Fruit fly (Drosophila melanogaster) whole organism, pupa: ENCODE data around the gene CG15695.

Source experiments
- CG10348 ChIP-seq: fragments of 200-800 bp; sonication (Bioruptor generic); IDR thresholded peaks from 2 replicates; pipeline ENCODE4 v1.3.6; 2022; ENCODE audit warnings: missing biosample characterization, missing genetic modification characterization
- CG12605 ChIP-seq: fragments of 200-800 bp; sonication (Bioruptor generic); IDR thresholded peaks from 2 replicates; pipeline ENCODE4 v1.3.6; 2022; ENCODE audit warnings: missing biosample characterization, missing genetic modification characterization
- CG13204 ChIP-seq: fragments of 200-800 bp; sonication (Bioruptor generic); optimal IDR thresholded peaks from 2 replicates; lab custom pipeline; 2018; ENCODE audit warnings: missing biosample characterization, mild to moderate bottlenecking, missing genetic modification characterization, moderate library complexity
- CG14655 ChIP-seq: fragments of 200-800 bp; sonication (Bioruptor generic); optimal IDR thresholded peaks from 3 replicates; lab custom pipeline; 2017; ENCODE audit warnings: mild to moderate bottlenecking, missing biosample characterization, missing genetic modification reagents, missing genetic modification characterization
- CG15710 ChIP-seq: fragments of 200-800 bp; sonication (Bioruptor generic); optimal IDR thresholded peaks from 2 replicates; lab custom pipeline; 2018; ENCODE audit warnings: missing biosample characterization, mild to moderate bottlenecking, missing genetic modification characterization, moderate library complexity
- CG17806 ChIP-seq: fragments of 200-800 bp; sonication (Bioruptor generic); optimal IDR thresholded peaks from 2 replicates; lab custom pipeline; 2018; ENCODE audit warnings: missing biosample characterization, mild to moderate bottlenecking, missing genetic modification characterization, moderate library complexity
- CG32121 ChIP-seq: fragments of 200-800 bp; sonication (Bioruptor generic); IDR thresholded peaks from 2 replicates; pipeline ENCODE4 v1.3.6; 2022; ENCODE audit warnings: missing biosample characterization, missing genetic modification characterization
- CG34367 ChIP-seq: fragments of 200-800 bp; sonication (Bioruptor generic); optimal IDR thresholded peaks from 2 replicates; lab custom pipeline; 2018; ENCODE audit warnings: missing biosample characterization, mild to moderate bottlenecking, missing genetic modification characterization
- CG4496 ChIP-seq: fragments of 200-800 bp; sonication (Bioruptor generic); IDR thresholded peaks from 3 replicates; pipeline ENCODE4 v1.3.6; 2022; ENCODE audit warnings: missing biosample characterization, missing genetic modification characterization
- CG8159 ChIP-seq: fragments of 200-800 bp; sonication (Bioruptor generic); optimal IDR thresholded peaks from 3 replicates; lab custom pipeline; 2018; ENCODE audit warnings: missing biosample characterization, mild to moderate bottlenecking, missing genetic modification characterization, moderate library complexity
- CG8301 ChIP-seq: fragments of 200-800 bp; sonication (Bioruptor generic); optimal IDR thresholded peaks from 2 replicates; lab custom pipeline; 2018; ENCODE audit warnings: missing biosample characterization, mild to moderate bottlenecking, missing genetic modification characterization
- CG9948 ChIP-seq: fragments of 200-800 bp; sonication (Bioruptor generic); optimal IDR thresholded peaks from 2 replicates; lab custom pipeline; 2018; ENCODE audit warnings: missing biosample characterization, mild to moderate bottlenecking, missing genetic modification characterization, moderate library complexity
- D1 ChIP-seq: fragments of 200-800 bp; sonication (Bioruptor generic); optimal IDR thresholded peaks from 2 replicates; lab custom pipeline; 2018; ENCODE audit warnings: missing biosample characterization, mild to moderate bottlenecking, missing genetic modification characterization, moderate library complexity
- EcR ChIP-seq: fragments of 200-800 bp; sonication (Bioruptor generic); optimal IDR thresholded peaks from 3 replicates; lab custom pipeline; 2019; ENCODE audit warnings: missing biosample characterization, missing genetic modification characterization, mild to moderate bottlenecking, moderate library complexity, missing genetic modification reagents
- Ets98B ChIP-seq: fragments of 200-800 bp; sonication (Bioruptor generic); IDR thresholded peaks from 2 replicates; pipeline ENCODE4 v1.3.6; 2022; ENCODE audit warnings: missing biosample characterization, missing genetic modification characterization
- Pif1A ChIP-seq: fragments of 200-800 bp; sonication (Bioruptor generic); optimal IDR thresholded peaks from 3 replicates; lab custom pipeline; 2016; ENCODE audit warnings: missing biosample characterization, missing genetic modification characterization
- Pif1B ChIP-seq: fragments of 200-800 bp; sonication (Bioruptor generic); optimal IDR thresholded peaks from 3 replicates; lab custom pipeline; 2016; ENCODE audit warnings: missing biosample characterization, missing genetic modification characterization
- Snoo ChIP-seq: fragments of 200-800 bp; sonication (Bioruptor generic); optimal IDR thresholded peaks from 3 replicates; lab custom pipeline; 2017; ENCODE audit warnings: missing biosample characterization, mild to moderate bottlenecking, missing genetic modification characterization, inconsistent platforms
- fd96Ca ChIP-seq: fragments of 200-800 bp; sonication (Bioruptor generic); IDR thresholded peaks from 3 replicates; pipeline ENCODE4 v1.3.6; 2022; ENCODE audit warnings: missing biosample characterization, missing genetic modification characterization
- gl ChIP-seq: fragments of 200-800 bp; sonication (Bioruptor generic); optimal IDR thresholded peaks from 2 replicates; lab custom pipeline; 2018; ENCODE audit warnings: missing biosample characterization, mild to moderate bottlenecking, missing genetic modification characterization
- rn ChIP-seq: fragments of 200-800 bp; sonication (Bioruptor generic); IDR thresholded peaks from 2 replicates; pipeline ENCODE4 v1.3.6; 2022; ENCODE audit warnings: missing biosample characterization, missing genetic modification characterization

The CG15695 gene

DNA sequence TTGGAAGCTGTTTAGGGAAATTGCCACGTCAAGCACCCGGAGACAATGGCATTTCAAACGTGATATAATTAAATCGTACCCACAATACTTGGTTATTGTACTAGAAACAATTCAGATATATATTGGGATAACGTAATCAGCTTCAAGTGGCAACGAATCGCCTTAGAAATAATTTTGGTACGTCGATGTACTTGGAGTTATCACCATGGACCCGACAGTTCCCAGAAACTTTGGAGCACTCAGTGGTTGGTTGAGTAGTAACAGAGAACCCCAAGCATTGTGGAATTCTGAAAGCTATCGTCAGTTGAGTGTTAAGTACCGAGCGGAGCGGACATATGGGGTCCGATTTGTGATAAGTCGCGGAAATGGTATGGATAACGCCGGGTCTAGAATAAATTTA is at the start of gene CG15695:
CG15695 (plus strand) TSS at position 301 of the 400 bp plus-strand sequence.
- TF ChIP-seq CG10348 (GFP tag; lab: Robert Waterston, UW) (no peak), CG12605 (GFP tag; lab: Robert Waterston, UW) (no peak), D1 (no peak), Pif1A (GFP tag; lab: Kevin White, UChicago) (no peak), gl (tag; lab: Kevin White, UChicago) (no peak), CG15710 (no peak), rn (no peak), CG4496 (GFP tag; lab: Robert Waterston, UW) (no peak), CG34367 (tag; lab: Kevin White, UChicago) (no peak), CG9948 (tag; lab: Kevin White, UChicago) (no peak), Pif1B (GFP tag; lab: Kevin White, UChicago) (no peak), EcR (GFP tag; lab: Kevin White, UChicago) (no peak), CG14655 (GFP tag; lab: Kevin White, UChicago) (no peak), fd96Ca (no peak), CG32121 (GFP tag; lab: Robert Waterston, UW) (no peak), CG8159 (tag; lab: Kevin White, UChicago) (no peak), CG8301 (tag; lab: Kevin White, UChicago) (no peak), CG17806 (tag; lab: Kevin White, UChicago) (no peak), CG13204 (GFP tag; lab: Kevin White, UChicago) (no peak)

- TF ChIP-seq CG14655 (GFP tag; lab: Kevin White, UChicago) = no peak
- no peak for TF ChIP-seq EcR (GFP tag; lab: Kevin White, UChicago)
- no peak for TF ChIP-seq CG8159 (tag; lab: Kevin White, UChicago)
- TF ChIP-seq Pif1A (GFP tag; lab: Kevin White, UChicago) = no peak
- TF ChIP-seq Ets98B = no peak
- TF ChIP-seq CG17806 (tag; lab: Kevin White, UChicago) = no peak
- no peak for TF ChIP-seq D1
- TF ChIP-seq CG32121 (GFP tag; lab: Robert Waterston, UW) = no peak
- no peak for TF ChIP-seq Pif1B (GFP tag; lab: Kevin White, UChicago)
- no peak for TF ChIP-seq CG15710
- TF ChIP-seq gl (tag; lab: Kevin White, UChicago) = no peak
- TF ChIP-seq rn = no peak
- no peak for TF ChIP-seq CG10348 (GFP tag; lab: Robert Waterston, UW)
- TF ChIP-seq CG8301 (tag; lab: Kevin White, UChicago) = no peak
- TF ChIP-seq CG12605 (GFP tag; lab: Robert Waterston, UW) = no peak
- TF ChIP-seq fd96Ca = no peak
- no peak for TF ChIP-seq CG34367 (tag; lab: Kevin White, UChicago)
- no peak for TF ChIP-seq CG9948 (tag; lab: Kevin White, UChicago)
- no peak for TF ChIP-seq CG4496 (GFP tag; lab: Robert Waterston, UW)
Measured at dm6 chr3R:20796949-20797348, 45.0 kb upstream of the CG15695 start.

DNA sequence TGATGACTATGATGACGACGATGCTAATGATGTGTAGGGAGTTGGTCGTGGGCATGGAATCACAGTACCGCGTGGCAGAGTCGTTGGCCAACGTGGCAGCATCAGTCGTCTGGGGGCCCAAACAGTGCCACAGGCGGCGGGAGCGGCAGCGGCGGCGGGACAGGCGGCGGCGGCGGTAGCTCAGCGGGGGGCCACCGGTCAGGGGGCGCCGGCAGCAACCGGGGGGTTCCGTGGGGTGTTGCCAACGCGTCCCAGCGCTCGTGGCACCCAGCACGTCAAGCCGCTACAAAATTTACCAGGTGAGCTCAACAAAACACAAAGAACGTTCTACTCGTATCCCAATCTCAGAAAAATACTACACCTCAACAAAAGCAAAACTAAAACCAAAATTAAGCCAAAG is 39.7 kb upstream of the CG15695 start:
- no peak for TF ChIP-seq Ets98B
- TF ChIP-seq CG4496 (GFP tag; lab: Robert Waterston, UW) = no peak
- no peak for TF ChIP-seq Pif1A (GFP tag; lab: Kevin White, UChicago)
- TF ChIP-seq CG14655 (GFP tag; lab: Kevin White, UChicago) = no peak
- TF ChIP-seq CG10348 (GFP tag; lab: Robert Waterston, UW) = no peak
- no peak for TF ChIP-seq EcR (GFP tag; lab: Kevin White, UChicago)
- no peak for TF ChIP-seq CG15710
- TF ChIP-seq CG9948 (tag; lab: Kevin White, UChicago) = no peak
- no peak for TF ChIP-seq CG17806 (tag; lab: Kevin White, UChicago)
- TF ChIP-seq CG13204 (GFP tag; lab: Kevin White, UChicago) = no peak
- no peak for TF ChIP-seq CG34367 (tag; lab: Kevin White, UChicago)
- no peak for TF ChIP-seq gl (tag; lab: Kevin White, UChicago)
- no peak for TF ChIP-seq fd96Ca
- no peak for TF ChIP-seq CG8159 (tag; lab: Kevin White, UChicago)
- no peak for TF ChIP-seq D1
- no peak for TF ChIP-seq CG12605 (GFP tag; lab: Robert Waterston, UW)
- no peak for TF ChIP-seq CG32121 (GFP tag; lab: Robert Waterston, UW)
- TF ChIP-seq rn = no peak
- no peak for TF ChIP-seq Snoo
- no peak for TF ChIP-seq CG8301 (tag; lab: Kevin White, UChicago)

- no peak for TF ChIP-seq CG13204 (GFP tag; lab: Kevin White, UChicago)
- TF ChIP-seq D1 = peak; percentile 10
- TF ChIP-seq CG4496 (GFP tag; lab: Robert Waterston, UW) = no peak
Measured at dm6 chr3R:20816008-20816407, 25.9 kb upstream of the CG15695 start, which contains the start of gene Fancd2. TSS of gene Fancd2 (minus strand) at chr3R:20816190.

DNA sequence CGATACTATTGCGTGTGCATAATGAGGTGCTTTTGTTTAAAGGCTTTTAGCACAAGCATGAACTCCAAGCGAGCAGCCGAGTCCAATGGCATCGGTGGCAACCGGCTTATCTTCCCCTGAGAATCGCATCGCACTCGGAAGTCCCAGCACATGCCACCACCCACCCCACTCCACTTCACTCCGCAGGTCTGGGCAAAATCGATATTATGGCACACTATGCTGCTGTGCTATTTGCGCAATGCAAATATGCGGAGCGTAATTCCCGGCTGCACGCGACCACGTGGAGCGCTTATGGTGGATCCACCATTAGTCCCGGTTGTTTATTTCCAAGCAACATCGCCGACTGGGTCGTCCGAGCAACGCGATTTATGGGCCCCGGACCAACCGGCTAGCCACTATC is 23.7 kb upstream of the CG15695 start:
- TF ChIP-seq CG4496 (GFP tag; lab: Robert Waterston, UW) = 0 out of 3 replicates have a peak, but pooled peaks have one; percentile 20
- no peak for TF ChIP-seq CG10348 (GFP tag; lab: Robert Waterston, UW)
- TF ChIP-seq, all 21 proteins: peak for 1

- TF ChIP-seq CG8159 (tag; lab: Kevin White, UChicago) (no peak), CG34367 (tag; lab: Kevin White, UChicago) (no peak), Pif1B (GFP tag; lab: Kevin White, UChicago) (no peak), CG9948 (tag; lab: Kevin White, UChicago) (no peak), CG14655 (GFP tag; lab: Kevin White, UChicago) (no peak), CG32121 (GFP tag; lab: Robert Waterston, UW) (0 out of 2 replicates have a peak, but pooled peaks have one; percentile 8), Pif1A (GFP tag; lab: Kevin White, UChicago) (no peak)
Measured at dm6 chr3R:20818689-20819088, 23.3 kb upstream of the CG15695 start, which contains the start of gene CG17270. TSS of gene CG17270 (minus strand) at chr3R:20818929.
